Fruit fly (Drosophila melanogaster) whole organism, prepupa: ENCODE results near the gene CG14440.
A peak's percentile ranks its signal among the peaks of the same experiment; 100 is the strongest.

ENCODE experiments used
- Blimp-1 ChIP-seq: fragments of 200-800 bp; sonication (Bioruptor generic); optimal IDR thresholded peaks from 3 replicates; lab custom pipeline; 2017; ENCODE audit warnings: missing biosample characterization, missing genetic modification characterization, mild to moderate bottlenecking, moderate library complexity, missing genetic modification reagents
- CG10631 ChIP-seq: fragments of 200-800 bp; sonication (Bioruptor generic); optimal IDR thresholded peaks from 2 replicates; lab custom pipeline; 2016; ENCODE audit warnings: missing biosample characterization, missing genetic modification characterization
- CG10669 ChIP-seq: fragments of 200-800 bp; sonication (Bioruptor generic); optimal IDR thresholded peaks from 3 replicates; lab custom pipeline; 2018; ENCODE audit warnings: missing biosample characterization, mild to moderate bottlenecking, missing genetic modification characterization, moderate library complexity
- CG11294 ChIP-seq: fragments of 200-800 bp; sonication (Bioruptor generic); IDR thresholded peaks from 2 replicates; pipeline ENCODE4 v1.3.6; 2022; ENCODE audit warnings: missing biosample characterization, missing genetic modification characterization
- CG11762 ChIP-seq: fragments of 200-800 bp; sonication (Bioruptor generic); optimal IDR thresholded peaks from 3 replicates; lab custom pipeline; 2016; ENCODE audit warnings: missing biosample characterization, missing genetic modification characterization; ENCODE audit not compliant: insufficient read depth
- CG11902 ChIP-seq: fragments of 200-800 bp; sonication (Bioruptor generic); optimal IDR thresholded peaks from 3 replicates; lab custom pipeline; 2016; ENCODE audit warnings: missing biosample characterization, missing genetic modification characterization
- CG1621 ChIP-seq: fragments of 200-800 bp; sonication (Bioruptor generic); optimal IDR thresholded peaks from 3 replicates; lab custom pipeline; 2018; ENCODE audit warnings: missing biosample characterization, mild to moderate bottlenecking, missing genetic modification characterization
- CG16779 ChIP-seq: fragments of 200-800 bp; sonication (Bioruptor generic); optimal IDR thresholded peaks from 3 replicates; lab custom pipeline; 2017; ENCODE audit warnings: missing biosample characterization, mild to moderate bottlenecking, missing genetic modification characterization
- CG31627 ChIP-seq: fragments of 200-800 bp; sonication (Bioruptor generic); optimal IDR thresholded peaks from 3 replicates; lab custom pipeline; 2016; ENCODE audit warnings: missing biosample characterization, missing genetic modification characterization
- CG32006 ChIP-seq: fragments of 200-800 bp; sonication (Bioruptor generic); optimal IDR thresholded peaks from 3 replicates; lab custom pipeline; 2017; ENCODE audit warnings: missing biosample characterization, mild to moderate bottlenecking, missing genetic modification characterization
- CG34406 ChIP-seq: fragments of 200-800 bp; sonication (Bioruptor generic); optimal IDR thresholded peaks from 3 replicates; lab custom pipeline; 2016; ENCODE audit warnings: missing biosample characterization, missing genetic modification characterization
- CG4318 ChIP-seq: fragments of 200-800 bp; sonication (Bioruptor generic); optimal IDR thresholded peaks from 3 replicates; lab custom pipeline; 2017; ENCODE audit warnings: missing biosample characterization, mild to moderate bottlenecking, missing genetic modification characterization
- CG6163 ChIP-seq: fragments of 200-800 bp; sonication (Bioruptor generic); IDR thresholded peaks from 3 replicates; pipeline ENCODE4 v1.3.6; 2022; ENCODE audit warnings: missing biosample characterization, missing genetic modification characterization
- CG6276 ChIP-seq: fragments of 200-800 bp; sonication (Bioruptor generic); optimal IDR thresholded peaks from 2 replicates; lab custom pipeline; 2017; ENCODE audit warnings: missing biosample characterization, mild to moderate bottlenecking, missing genetic modification characterization
- CG6792 ChIP-seq: fragments of 200-800 bp; sonication (Bioruptor generic); optimal IDR thresholded peaks from 3 replicates; lab custom pipeline; 2016; ENCODE audit warnings: missing biosample characterization, missing genetic modification characterization
- CG6808 ChIP-seq: fragments of 200-800 bp; sonication (Bioruptor generic); optimal IDR thresholded peaks from 3 replicates; lab custom pipeline; 2017; ENCODE audit warnings: missing biosample characterization, missing genetic modification characterization, mild to moderate bottlenecking, moderate library complexity, missing genetic modification reagents
- CG7368 ChIP-seq: fragments of 200-800 bp; sonication (Bioruptor generic); optimal IDR thresholded peaks from 3 replicates; lab custom pipeline; 2016; ENCODE audit warnings: missing biosample characterization, missing genetic modification characterization
- CG8119 ChIP-seq: fragments of 200-800 bp; sonication (Bioruptor generic); IDR thresholded peaks from 3 replicates; pipeline ENCODE4 v1.3.6; 2022; ENCODE audit warnings: missing biosample characterization, missing genetic modification characterization
- CG8319 ChIP-seq: fragments of 200-800 bp; sonication (Bioruptor generic); optimal IDR thresholded peaks from 3 replicates; lab custom pipeline; 2016; ENCODE audit warnings: missing biosample characterization, missing genetic modification characterization
- CG8632 ChIP-seq: fragments of 200-800 bp; sonication (Bioruptor generic); optimal IDR thresholded peaks from 3 replicates; lab custom pipeline; 2016; ENCODE audit warnings: missing biosample characterization, missing genetic modification characterization
- CG9139 ChIP-seq: fragments of 200-800 bp; sonication (Bioruptor generic); optimal IDR thresholded peaks from 3 replicates; lab custom pipeline; 2017; ENCODE audit warnings: missing biosample characterization, mild to moderate bottlenecking, missing genetic modification characterization
- Eip75B ChIP-seq: fragments of 200-800 bp; sonication (Bioruptor generic); optimal IDR thresholded peaks from 3 replicates; lab custom pipeline; 2016; ENCODE audit warnings: missing biosample characterization, missing genetic modification characterization
- Eip78C ChIP-seq: fragments of 200-800 bp; sonication (Bioruptor generic); peaks from one replicate; lab custom pipeline; 2016; ENCODE audit warnings: missing biosample characterization, missing genetic modification characterization
- Eip93F ChIP-seq: fragments of 200-800 bp; sonication (Bioruptor generic); optimal IDR thresholded peaks from 2 replicates; lab custom pipeline; 2016; ENCODE audit warnings: missing biosample characterization, mild to moderate bottlenecking, missing genetic modification characterization
- Ets21C ChIP-seq: fragments of 200-800 bp; sonication (Bioruptor generic); optimal IDR thresholded peaks from 3 replicates; lab custom pipeline; 2016; ENCODE audit warnings: missing biosample characterization, missing genetic modification characterization
- Ets96B ChIP-seq: fragments of 200-800 bp; optimal IDR thresholded peaks from 2 replicates; lab custom pipeline; 2019; ENCODE audit warnings: missing biosample characterization, mild to moderate bottlenecking, missing genetic modification characterization, moderate library complexity
- Hr38 ChIP-seq: sonication (Bioruptor generic); optimal IDR thresholded peaks from 2 replicates; lab custom pipeline; 2016; ENCODE audit warnings: missing biosample characterization, missing genetic modification characterization
- Hr39 ChIP-seq: fragments of 200-800 bp; sonication (Bioruptor generic); optimal IDR thresholded peaks from 2 replicates; lab custom pipeline; 2016; ENCODE audit warnings: missing biosample characterization, missing genetic modification characterization
- Hr4 ChIP-seq: fragments of 200-800 bp; sonication (Bioruptor generic); optimal IDR thresholded peaks from 3 replicates; lab custom pipeline; 2016; ENCODE audit warnings: missing biosample characterization, missing genetic modification characterization
- Met ChIP-seq: fragments of 200-800 bp; sonication (Bioruptor generic); optimal IDR thresholded peaks from 3 replicates; lab custom pipeline; 2016; ENCODE audit warnings: missing biosample characterization, missing genetic modification characterization
- OdsH ChIP-seq: fragments of 200-800 bp; sonication (Bioruptor generic); optimal IDR thresholded peaks from 3 replicates; lab custom pipeline; 2016; ENCODE audit warnings: missing biosample characterization, missing genetic modification characterization
- Smox ChIP-seq: fragments of 200-800 bp; sonication (Bioruptor generic); optimal IDR thresholded peaks from 3 replicates; lab custom pipeline; 2016; ENCODE audit warnings: missing biosample characterization, missing genetic modification characterization
- Sox14 ChIP-seq: fragments of 200-800 bp; sonication (Bioruptor generic); optimal IDR thresholded peaks from 3 replicates; lab custom pipeline; 2016; ENCODE audit warnings: missing biosample characterization, missing genetic modification characterization
- Sox15 ChIP-seq: fragments of 200-800 bp; sonication (Bioruptor generic); optimal IDR thresholded peaks from 3 replicates; lab custom pipeline; 2016; ENCODE audit warnings: missing biosample characterization, missing genetic modification characterization
- achi ChIP-seq: fragments of 200-800 bp; sonication (Bioruptor generic); optimal IDR thresholded peaks from 3 replicates; lab custom pipeline; 2016; ENCODE audit warnings: missing biosample characterization, missing genetic modification characterization
- acj6 ChIP-seq: fragments of 200-800 bp; sonication (Bioruptor generic); optimal IDR thresholded peaks from 3 replicates; lab custom pipeline; 2016; ENCODE audit warnings: missing biosample characterization, missing genetic modification characterization
- cyc ChIP-seq: fragments of 200-800 bp; sonication (Bioruptor generic); optimal IDR thresholded peaks from 3 replicates; lab custom pipeline; 2016; ENCODE audit warnings: missing biosample characterization, missing genetic modification characterization
- dac ChIP-seq: fragments of 200-800 bp; sonication (Bioruptor generic); optimal IDR thresholded peaks from 2 replicates; lab custom pipeline; 2017; ENCODE audit warnings: missing biosample characterization, mild to moderate bottlenecking, missing genetic modification characterization
- dsx ChIP-seq: fragments of 200-800 bp; optimal IDR thresholded peaks from 3 replicates; lab custom pipeline; 2019; ENCODE audit warnings: missing biosample characterization, mild to moderate bottlenecking, missing genetic modification characterization, moderate library complexity; ENCODE audit not compliant: poor library complexity, severe bottlenecking
- eg ChIP-seq: fragments of 200-800 bp; sonication (Bioruptor generic); IDR thresholded peaks from 3 replicates; pipeline ENCODE4 v1.3.6; 2022; ENCODE audit warnings: missing biosample characterization, missing genetic modification characterization
- esn ChIP-seq: fragments of 200-800 bp; sonication (Bioruptor generic); optimal IDR thresholded peaks from 2 replicates; lab custom pipeline; 2016; ENCODE audit warnings: missing biosample characterization, mild to moderate bottlenecking, missing genetic modification characterization, moderate library complexity
- fd59A ChIP-seq: fragments of 200-800 bp; sonication (Bioruptor generic); optimal IDR thresholded peaks from 2 replicates; lab custom pipeline; 2017; ENCODE audit warnings: missing biosample characterization, mild to moderate bottlenecking, missing genetic modification characterization, missing genetic modification reagents
- fd85E ChIP-seq: fragments of 200-800 bp; sonication (Bioruptor generic); optimal IDR thresholded peaks from 3 replicates; lab custom pipeline; 2016; ENCODE audit warnings: missing biosample characterization, missing genetic modification characterization
- fkh ChIP-seq: fragments of 200-800 bp; sonication (Bioruptor generic); optimal IDR thresholded peaks from 3 replicates; lab custom pipeline; 2017; ENCODE audit warnings: missing biosample characterization, mild to moderate bottlenecking, missing genetic modification characterization, moderate library complexity
- lz ChIP-seq: fragments of 200-800 bp; sonication (Bioruptor generic); optimal IDR thresholded peaks from 3 replicates; lab custom pipeline; 2016; ENCODE audit warnings: missing biosample characterization, missing genetic modification characterization
- net ChIP-seq: fragments of 200-800 bp; sonication (Bioruptor generic); optimal IDR thresholded peaks from 3 replicates; lab custom pipeline; 2016; ENCODE audit warnings: missing biosample characterization, missing genetic modification characterization
- pdm3 ChIP-seq: fragments of 200-800 bp; sonication (Bioruptor generic); optimal IDR thresholded peaks from 3 replicates; lab custom pipeline; 2016; ENCODE audit warnings: missing biosample characterization, missing genetic modification characterization
- spab ChIP-seq: fragments of 200-800 bp; sonication (Bioruptor generic); optimal IDR thresholded peaks from 2 replicates; lab custom pipeline; 2017; ENCODE audit warnings: missing biosample characterization, mild to moderate bottlenecking, missing genetic modification characterization, missing genetic modification reagents
- ss ChIP-seq, 2 experiments: fragments of 200-800 bp; sonication (Bioruptor generic); optimal IDR thresholded peaks; 2 replicates in 1 of 2; 3 replicates in 1 of 2; lab custom pipeline; 2017 to 2018; ENCODE audit warnings: mild to moderate bottlenecking in 2 of 2, missing biosample characterization in 2 of 2, missing genetic modification characterization in 2 of 2, moderate library complexity in 1 of 2
- svp ChIP-seq: fragments of 200-800 bp; sonication (Bioruptor generic); peaks from one replicate; lab custom pipeline; 2016; ENCODE audit warnings: missing biosample characterization, missing genetic modification characterization
- topi ChIP-seq: fragments of 200-800 bp; sonication (Bioruptor generic); optimal IDR thresholded peaks from 3 replicates; lab custom pipeline; 2016; ENCODE audit warnings: missing biosample characterization, missing genetic modification characterization
- vri ChIP-seq: fragments of 200-800 bp; sonication (Bioruptor generic); optimal IDR thresholded peaks from 3 replicates; lab custom pipeline; 2016; ENCODE audit warnings: missing biosample characterization, mild to moderate bottlenecking, missing genetic modification characterization

The CG14440 gene

DNA sequence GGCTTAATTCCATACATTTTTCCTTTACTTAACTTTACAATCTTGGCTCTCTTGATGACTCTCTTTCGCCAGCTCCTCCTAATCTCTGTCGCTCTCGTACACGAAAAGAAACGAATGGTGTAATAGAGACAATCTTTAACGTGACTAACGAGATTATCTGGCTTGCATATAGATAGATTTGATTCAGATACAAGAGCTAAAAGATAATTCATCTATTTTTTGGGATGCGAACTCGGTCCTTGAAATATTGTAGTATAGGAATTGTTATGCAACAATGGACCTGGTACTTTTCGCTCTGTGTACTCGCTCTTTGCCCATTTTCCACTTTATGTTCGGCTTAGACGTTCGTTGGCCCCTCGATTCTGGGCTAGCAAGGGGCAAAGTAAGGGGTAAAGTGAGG, 12.9 kb upstream of the CG14440 start:
- TF ChIP-seq CG8319 (peak; percentile 54), CG11294 (GFP tag; lab: Robert Waterston, UW) (peak; percentile 86), Hr39 (GFP tag; lab: Kevin White, UChicago) (peak; percentile 59), dac (peak; percentile 91), topi (GFP tag; lab: Kevin White, UChicago) (peak; percentile 65), CG32006 (peak; percentile 97), Ets21C (GFP tag; lab: Kevin White, UChicago) (peak; percentile 38), Smox (GFP tag; lab: Kevin White, UChicago) (peak; percentile 64), CG10631 (peak; percentile 83), Ets96B (peak; percentile 78), svp (peak; percentile 71), lz (GFP tag; lab: Kevin White, UChicago) (peak; percentile 73), CG9139 (GFP tag; lab: Kevin White, UChicago) (peak; percentile 65), cyc (peak; percentile 69), Eip75B (GFP tag; lab: Kevin White, UChicago) (peak; percentile 83), Eip93F (GFP tag; lab: Kevin White, UChicago) (no peak), CG6808 (GFP tag; lab: Kevin White, UChicago) (peak; percentile 71), pdm3 (GFP tag; lab: Kevin White, UChicago) (peak; percentile 85), CG4318 (GFP tag; lab: Kevin White, UChicago) (peak; percentile 92), CG10669 (GFP tag; lab: Kevin White, UChicago) (peak; percentile 79), CG8632 (GFP tag; lab: Kevin White, UChicago) (peak; percentile 60), CG34406 (peak; percentile 62), CG1621 (tag; lab: Kevin White, UChicago) (peak; percentile 78), eg (GFP tag; lab: Robert Waterston, UW) (peak; percentile 94), Eip78C (GFP tag; lab: Kevin White, UChicago) (peak; percentile 94), CG7368 (GFP tag; lab: Kevin White, UChicago) (peak; percentile 78), esn (GFP tag; lab: Kevin White, UChicago) (peak; percentile 73), acj6 (peak; percentile 79), Sox14 (GFP tag; lab: Kevin White, UChicago) (peak; percentile 86), CG6276 (GFP tag; lab: Kevin White, UChicago) (peak; percentile 95), Sox15 (GFP tag; lab: Kevin White, UChicago) (peak; percentile 31), OdsH (GFP tag; lab: Kevin White, UChicago) (peak; percentile 86), CG16779 (tag; lab: Kevin White, UChicago) (peak; percentile 85), fkh (GFP tag; lab: Kevin White, UChicago) (no peak), ss (GFP tag; optimal IDR thresholded peaks at IDR 0.05; lab: Kevin White, UChicago) (peak; percentile 70 to 76), vri (peak; percentile 60), Hr38 (no peak), CG8119 (GFP tag; lab: Robert Waterston, UW) (peak; percentile 94), net (GFP tag; lab: Kevin White, UChicago) (peak; percentile 88), CG11762 (GFP tag; lab: Kevin White, UChicago) (peak; percentile 66), Met (peak; percentile 70), fd85E (GFP tag; lab: Kevin White, UChicago) (no peak), spab (peak; percentile 63), dsx (peak; percentile 73), CG6163 (peak; percentile 90), fd59A (GFP tag; lab: Kevin White, UChicago) (peak; percentile 71), CG11902 (peak; percentile 40), CG31627 (GFP tag; lab: Kevin White, UChicago) (peak; percentile 59), CG6792 (GFP tag; lab: Kevin White, UChicago) (peak; percentile 76), achi (GFP tag; lab: Kevin White, UChicago) (peak; percentile 81), Hr4 (GFP tag; lab: Kevin White, UChicago) (peak; percentile 93), Blimp-1 (GFP tag; lab: Kevin White, UChicago) (no peak)
